Fruit fly (Drosophila melanogaster): ENCODE data around the gene lds.

lds gene

dm6 chr3R:7895457-7895856 lies 24.8 kb upstream of the lds start:
- peak; percentile 89 for TF ChIP-seq bab1 (GFP tag; optimal IDR thresholded peaks at IDR 0.05)
- TF ChIP-seq CG5204 (GFP tag; optimal IDR thresholded peaks at IDR 0.05): peak; percentile 25
- TF ChIP-seq CG33017 (tag; optimal IDR thresholded peaks at IDR 0.05): peak; percentile 14
- TF ChIP-seq CG14711 (tag; optimal IDR thresholded peaks at IDR 0.05): peak; percentile 46
- TF ChIP-seq cnc (optimal IDR thresholded peaks at IDR 0.05): no peak

dm6 chr3R:7899277-7899676 lies 21.0 kb upstream of the lds start:
- no peak for TF ChIP-seq pad (GFP tag; optimal IDR thresholded peaks at IDR 0.05)
- no peak for TF ChIP-seq cnc (optimal IDR thresholded peaks at IDR 0.05)
- TF ChIP-seq Crg-1 (GFP tag; optimal IDR thresholded peaks at IDR 0.05): no peak
- no peak for TF ChIP-seq CG7101 (tag; optimal IDR thresholded peaks at IDR 0.05)
- no peak for TF ChIP-seq cic (GFP tag; optimal IDR thresholded peaks at IDR 0.05)
- TF ChIP-seq kay (GFP tag; ENCODE audit: borderline replicate concordance): no peak
- TF ChIP-seq CG12768 (GFP tag; optimal IDR thresholded peaks at IDR 0.05): no peak
- TF ChIP-seq CG5204 (GFP tag; optimal IDR thresholded peaks at IDR 0.05): no peak
- TF ChIP-seq CG1620 (GFP tag; optimal IDR thresholded peaks at IDR 0.05): no peak
- no peak for TF ChIP-seq CG11617 (GFP tag; optimal IDR thresholded peaks at IDR 0.05)
- no peak for TF ChIP-seq CG7045 (GFP tag; optimal IDR thresholded peaks at IDR 0.05)
- no peak for TF ChIP-seq Hr96 (GFP tag; optimal IDR thresholded peaks at IDR 0.05)
- TF ChIP-seq CG14711 (tag; optimal IDR thresholded peaks at IDR 0.05): no peak
- no peak for TF ChIP-seq CG33017 (tag; optimal IDR thresholded peaks at IDR 0.05)
- no peak for TF ChIP-seq Mnt (GFP tag; optimal IDR thresholded peaks at IDR 0.05)
- TF ChIP-seq toe (GFP tag; optimal IDR thresholded peaks at IDR 0.05): no peak
- TF ChIP-seq Clk (GFP tag; optimal IDR thresholded peaks at IDR 0.05): no peak
- TF ChIP-seq bab1 (GFP tag; optimal IDR thresholded peaks at IDR 0.05): no peak

- TF ChIP-seq CG7101 (tag; optimal IDR thresholded peaks at IDR 0.05): peak; percentile 25
- TF ChIP-seq CG14711 (tag; optimal IDR thresholded peaks at IDR 0.05): no peak
- peak; percentile 24 for TF ChIP-seq bab1 (GFP tag; optimal IDR thresholded peaks at IDR 0.05)
Measured at dm6 chr3R:7902313-7902872, 17.8 kb upstream of the lds start, which contains the start of gene mRpS9. mRpS9 (minus strand) TSS chr3R:7902667.

DNA sequence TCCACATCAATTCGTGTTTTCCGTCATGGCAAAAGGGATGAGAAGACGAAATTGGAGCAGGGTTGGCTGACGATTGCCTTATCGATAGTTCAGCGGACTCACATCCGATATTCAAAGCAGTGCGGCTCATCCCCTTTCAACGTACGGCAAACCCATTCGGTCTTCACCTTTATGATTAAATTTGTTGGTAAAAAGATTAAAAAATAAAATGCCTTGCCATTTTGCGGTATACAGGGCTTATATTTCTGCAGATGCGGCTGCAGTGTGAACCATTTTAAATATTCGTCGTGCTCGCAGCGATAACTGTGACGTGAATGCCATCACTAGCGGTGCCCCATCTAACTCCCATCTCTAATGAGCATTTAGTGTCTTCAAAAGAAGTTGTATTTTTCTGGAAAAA lies 12.9 kb upstream of the lds start, which contains the start of the genes Taf7 and EMC1:
Gene Taf7 (plus strand): TSS at position 23 of the 400 bp plus-strand sequence.
Gene EMC1 (minus strand): TSS at position 53 of the 400 bp plus-strand sequence.
- TF ChIP-seq CG1620 (GFP tag; optimal IDR thresholded peaks at IDR 0.05) (peak; percentile 35), CG7101 (tag; optimal IDR thresholded peaks at IDR 0.05) (peak; percentile 31), bab1 (GFP tag; optimal IDR thresholded peaks at IDR 0.05) (peak; percentile 32), CG33017 (tag; optimal IDR thresholded peaks at IDR 0.05) (no peak), cic (GFP tag; optimal IDR thresholded peaks at IDR 0.05) (no peak), pad (GFP tag; optimal IDR thresholded peaks at IDR 0.05) (peak; percentile 19), CG14711 (tag; optimal IDR thresholded peaks at IDR 0.05) (peak; percentile 36), tj (GFP tag; optimal IDR thresholded peaks at IDR 0.05) (peak; percentile 53), toe (GFP tag; optimal IDR thresholded peaks at IDR 0.05) (peak; percentile 73), CG11617 (GFP tag; optimal IDR thresholded peaks at IDR 0.05) (peak; percentile 30), kay (GFP tag; ENCODE audit: borderline replicate concordance) (no peak), CG12768 (GFP tag; optimal IDR thresholded peaks at IDR 0.05) (no peak), Crg-1 (GFP tag; optimal IDR thresholded peaks at IDR 0.05) (no peak), cnc (optimal IDR thresholded peaks at IDR 0.05) (no peak), Mnt (GFP tag; optimal IDR thresholded peaks at IDR 0.05) (peak; percentile 58), Clk (GFP tag; optimal IDR thresholded peaks at IDR 0.05) (no peak), CG5204 (GFP tag; optimal IDR thresholded peaks at IDR 0.05) (no peak), ovo (GFP tag; optimal IDR thresholded peaks at IDR 0.05) (no peak), Hr96 (GFP tag; optimal IDR thresholded peaks at IDR 0.05) (peak; percentile 66), CG7045 (GFP tag; optimal IDR thresholded peaks at IDR 0.05) (no peak)

DNA sequence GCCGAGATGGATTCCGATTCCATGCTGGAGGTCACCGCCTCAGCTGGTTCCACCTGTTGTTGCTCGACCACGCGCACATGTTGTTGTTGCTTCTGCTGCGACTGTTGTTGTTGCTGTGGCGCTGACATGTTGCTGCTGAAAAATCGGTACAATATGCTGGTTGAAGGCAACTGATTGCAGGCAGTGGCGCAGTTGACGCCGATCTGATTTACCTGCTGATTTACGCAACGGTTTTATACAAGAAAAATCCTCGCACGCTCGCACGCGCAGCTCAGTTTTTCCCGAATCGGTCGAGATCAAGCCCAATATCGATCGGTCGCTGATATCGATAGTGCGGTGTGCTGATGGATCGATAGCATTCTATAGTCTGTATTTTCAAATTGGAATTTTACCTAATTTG lies 8.7 kb upstream of the lds start, which contains the start of gene Prat:
Gene Prat (minus strand): TSS at position 298 of the 400 bp plus-strand sequence.
- no peak for TF ChIP-seq ovo (GFP tag; optimal IDR thresholded peaks at IDR 0.05)
- TF ChIP-seq Mnt (GFP tag; optimal IDR thresholded peaks at IDR 0.05): peak; percentile 81
- no peak for TF ChIP-seq Crg-1 (GFP tag; optimal IDR thresholded peaks at IDR 0.05)
- no peak for TF ChIP-seq pad (GFP tag; optimal IDR thresholded peaks at IDR 0.05)
- TF ChIP-seq CG14711 (tag; optimal IDR thresholded peaks at IDR 0.05): no peak
- TF ChIP-seq CG7045 (GFP tag; optimal IDR thresholded peaks at IDR 0.05): no peak
- no peak for TF ChIP-seq cic (GFP tag; optimal IDR thresholded peaks at IDR 0.05)
- no peak for TF ChIP-seq Hr96 (GFP tag; optimal IDR thresholded peaks at IDR 0.05)
- TF ChIP-seq kay (GFP tag; ENCODE audit: borderline replicate concordance): no peak
- TF ChIP-seq bab1 (GFP tag; optimal IDR thresholded peaks at IDR 0.05): peak; percentile 33
- no peak for TF ChIP-seq toe (GFP tag; optimal IDR thresholded peaks at IDR 0.05)
- TF ChIP-seq CG11617 (GFP tag; optimal IDR thresholded peaks at IDR 0.05): no peak
- no peak for TF ChIP-seq Clk (GFP tag; optimal IDR thresholded peaks at IDR 0.05)
- TF ChIP-seq CG33017 (tag; optimal IDR thresholded peaks at IDR 0.05): no peak
- no peak for TF ChIP-seq CG1620 (GFP tag; optimal IDR thresholded peaks at IDR 0.05)

dm6 chr3R:7913139-7913538 lies 7.1 kb upstream of the lds start, which contains the start of gene Rfk:
Rfk (minus strand) TSS chr3R:7913290.
- TF ChIP-seq Crg-1 (GFP tag; optimal IDR thresholded peaks at IDR 0.05) (peak; percentile 33), cnc (optimal IDR thresholded peaks at IDR 0.05) (no peak), CG1620 (GFP tag; optimal IDR thresholded peaks at IDR 0.05) (no peak), tj (GFP tag; optimal IDR thresholded peaks at IDR 0.05) (peak; percentile 55), CG7045 (GFP tag; optimal IDR thresholded peaks at IDR 0.05) (no peak), kay (GFP tag; ENCODE audit: borderline replicate concordance) (no peak), CG11617 (GFP tag; optimal IDR thresholded peaks at IDR 0.05) (peak; percentile 26), ovo (GFP tag; optimal IDR thresholded peaks at IDR 0.05) (no peak), CG7101 (tag; optimal IDR thresholded peaks at IDR 0.05) (peak; percentile 39), pad (GFP tag; optimal IDR thresholded peaks at IDR 0.05) (no peak), CG33017 (tag; optimal IDR thresholded peaks at IDR 0.05) (no peak), bab1 (GFP tag; optimal IDR thresholded peaks at IDR 0.05) (peak; percentile 35), toe (GFP tag; optimal IDR thresholded peaks at IDR 0.05) (no peak), CG14711 (tag; optimal IDR thresholded peaks at IDR 0.05) (no peak), CG5204 (GFP tag; optimal IDR thresholded peaks at IDR 0.05) (no peak), Mnt (GFP tag; optimal IDR thresholded peaks at IDR 0.05) (peak; percentile 42), Clk (GFP tag; optimal IDR thresholded peaks at IDR 0.05) (no peak), CG12768 (GFP tag; optimal IDR thresholded peaks at IDR 0.05) (peak; percentile 55), Hr96 (GFP tag; optimal IDR thresholded peaks at IDR 0.05) (no peak), cic (GFP tag; optimal IDR thresholded peaks at IDR 0.05) (peak; percentile 95)
